Worm (Caenorhabditis elegans) whole organism, early embryonic: Measurements from ENCODE around the gene rike-1.

Experiments used
- B0310.2 ChIP-seq: sonication (generic microtip); optimal IDR thresholded peaks from 2 replicates; lab custom pipeline; 2016; ENCODE audit warnings: mild to moderate bottlenecking, missing genetic modification characterization, missing compliant biosample characterization
- ama-1 ChIP-seq: fragments of 150-350 bp; optimal IDR thresholded peaks from 2 replicates; lab custom pipeline; 2014
- ceh-13 ChIP-seq: fragments of 200-800 bp; sonication (Bioruptor generic); optimal IDR thresholded peaks from 2 replicates; lab custom pipeline; 2018; ENCODE audit warnings: mild to moderate bottlenecking, missing genetic modification characterization, missing compliant biosample characterization
- flt-1 ChIP-seq: fragments of 200-800 bp; sonication (Bioruptor generic); IDR thresholded peaks from 2 replicates; pipeline ENCODE4 v1.3.6; 2022; ENCODE audit warnings: missing genetic modification characterization, missing compliant biosample characterization
- hmbx-1 ChIP-seq: sonication (generic microtip); optimal IDR thresholded peaks from 2 replicates; lab custom pipeline; 2016; ENCODE audit warnings: mild to moderate bottlenecking, missing genetic modification characterization, missing compliant biosample characterization
- pes-1 ChIP-seq: fragments of 200-800 bp; sonication (Bioruptor generic); IDR thresholded peaks from 2 replicates; pipeline ENCODE4 v1.3.6; 2022; ENCODE audit warnings: missing genetic modification reagents, missing genetic modification characterization, missing compliant biosample characterization
- scrt-1 ChIP-seq: fragments of 200-800 bp; sonication (Bioruptor generic); IDR thresholded peaks from 2 replicates; pipeline ENCODE4 v1.3.6; 2022; ENCODE audit warnings: missing genetic modification characterization, missing compliant biosample characterization
- tbx-11 ChIP-seq: fragments of 200-800 bp; sonication (Bioruptor generic); IDR thresholded peaks from 2 replicates; pipeline ENCODE4 v1.3.6; 2022; ENCODE audit warnings: missing genetic modification characterization, missing compliant biosample characterization

DNA sequence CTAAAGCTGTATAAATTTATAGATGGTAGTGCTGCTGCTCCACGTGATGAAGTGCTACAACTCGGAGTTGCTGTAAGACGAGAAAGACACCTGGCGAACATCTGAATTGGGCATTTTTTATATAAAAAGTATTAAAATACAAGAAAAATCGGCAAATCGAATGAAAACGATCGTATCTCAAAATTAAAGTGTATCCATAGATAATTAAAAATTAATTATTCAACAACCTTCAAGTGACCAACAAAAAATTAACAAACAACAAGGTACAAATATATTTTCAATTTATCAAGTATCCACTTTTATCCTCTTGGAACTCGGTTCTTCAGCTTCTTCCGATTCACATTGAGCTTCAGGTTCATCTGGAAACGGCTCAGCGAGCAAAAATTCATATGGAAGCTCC is 26.4 kb downstream of the rike-1 start, which contains the start of gene R02D5.8:
- TF ChIP-seq tbx-11 (GFP tag; lab: Robert Waterston, UW) (no peak), ceh-13 (GFP tag; lab: Kevin White, UChicago) (no peak), B0310.2 (tag; lab: Kevin White, UChicago) (no peak), ama-1 (lab: Kevin White, UChicago) (no peak), scrt-1 (GFP tag; lab: Robert Waterston, UW) (no peak), pes-1 (GFP tag; lab: Robert Waterston, UW) (no peak), flt-1 (GFP tag; lab: Robert Waterston, UW) (no peak), hmbx-1 (tag; lab: Kevin White, UChicago) (no peak)
